Worm (Caenorhabditis elegans) whole organism, young adult: ENCODE data around the gene frpr-4.

Source experiments
- B0019.2 ChIP-seq: fragments of 200-800 bp; sonication (Bioruptor generic); conservative IDR thresholded peaks from 2 replicates; pipeline ENCODE4 v1.3.6; 2022; ENCODE audit warnings: missing genetic modification reagents, missing genetic modification characterization, missing compliant biosample characterization
- B0261.1 ChIP-seq: sonication (generic microtip); optimal IDR thresholded peaks from 2 replicates; lab custom pipeline; 2016; ENCODE audit warnings: mild to moderate bottlenecking, missing genetic modification characterization, moderate library complexity, missing compliant biosample characterization
- F10E7.11 ChIP-seq: sonication (generic microtip); optimal IDR thresholded peaks from 2 replicates; lab custom pipeline; 2017; ENCODE audit warnings: mild to moderate bottlenecking, missing genetic modification characterization, moderate library complexity, missing compliant biosample characterization
- F39B2.1 ChIP-seq: fragments of 200-800 bp; sonication (Bioruptor generic); IDR thresholded peaks from 2 replicates; pipeline ENCODE4 v1.3.6; 2022; ENCODE audit warnings: missing genetic modification reagents, missing genetic modification characterization, missing compliant biosample characterization
- F52B5.7 ChIP-seq: sonication (generic microtip); optimal IDR thresholded peaks from 2 replicates; lab custom pipeline; 2016; ENCODE audit warnings: mild to moderate bottlenecking, missing genetic modification characterization, missing compliant biosample characterization
- T26A5.8 ChIP-seq: sonication (generic microtip); optimal IDR thresholded peaks from 2 replicates; lab custom pipeline; 2016; ENCODE audit warnings: missing genetic modification characterization, missing compliant biosample characterization
- Y56A3A.18 ChIP-seq: fragments of 200-800 bp; sonication (Bioruptor generic); IDR thresholded peaks from 2 replicates; pipeline ENCODE4 v1.3.6; 2022; ENCODE audit warnings: missing genetic modification reagents, missing genetic modification characterization, missing compliant biosample characterization
- Y95B8A.8 ChIP-seq: fragments of 200-800 bp; sonication (Bioruptor generic); IDR thresholded peaks from 2 replicates; pipeline ENCODE4 v1.3.6; 2022; ENCODE audit warnings: missing genetic modification reagents, missing genetic modification characterization, missing compliant biosample characterization
- bed-2 ChIP-seq: fragments of 200-800 bp; sonication (Bioruptor generic); IDR thresholded peaks from 2 replicates; pipeline ENCODE4 v1.3.6; 2022; ENCODE audit warnings: missing genetic modification reagents, missing genetic modification characterization, missing compliant biosample characterization
- cebp-1 ChIP-seq, 2 experiments: fragments of 200-800 bp in 1 of 2; sonication (Bioruptor generic) in 1 of 2; sonication (generic microtip) in 1 of 2; IDR thresholded peaks in 1 of 2; optimal IDR thresholded peaks in 1 of 2; 2 replicates each; pipeline versions ENCODE4 v1.3.6 to Lab custom; 2017 to 2022; ENCODE audit warnings: missing compliant biosample characterization in 2 of 2, missing genetic modification characterization in 2 of 2, mild to moderate bottlenecking in 1 of 2, missing genetic modification reagents in 1 of 2, moderate library complexity in 1 of 2
- ceh-100 ChIP-seq: fragments of 200-800 bp; sonication (Bioruptor generic); IDR thresholded peaks from 2 replicates; pipeline ENCODE4 v1.3.6; 2022; ENCODE audit warnings: missing genetic modification reagents, missing genetic modification characterization, missing compliant biosample characterization
- ceh-58 ChIP-seq: fragments of 200-800 bp; sonication (Bioruptor generic); IDR thresholded peaks from 2 replicates; pipeline ENCODE4 v1.3.6; 2022; ENCODE audit warnings: missing genetic modification characterization, missing compliant biosample characterization
- die-1 ChIP-seq: sonication (generic microtip); optimal IDR thresholded peaks from 2 replicates; lab custom pipeline; 2016; ENCODE audit warnings: missing genotype, mild to moderate bottlenecking, missing genetic modification characterization, missing compliant biosample characterization
- dox-1 ChIP-seq: fragments of 200-800 bp; sonication (Bioruptor generic); IDR thresholded peaks from 2 replicates; pipeline ENCODE4 v1.3.6; 2022; ENCODE audit warnings: missing genetic modification reagents, missing genetic modification characterization, missing compliant biosample characterization
- efl-1 ChIP-seq: fragments of 150-350 bp; optimal IDR thresholded peaks from 2 replicates; lab custom pipeline; 2014; ENCODE audit warnings: missing biosample characterization, missing genetic modification reagents, missing genetic modification characterization
- egl-18 ChIP-seq: fragments of 200-800 bp; sonication (Bioruptor generic); IDR thresholded peaks from 2 replicates; pipeline ENCODE4 v1.3.6; 2022; ENCODE audit warnings: missing genetic modification reagents, missing genetic modification characterization, missing compliant biosample characterization
- egl-44 ChIP-seq: fragments of 200-800 bp; sonication (Bioruptor generic); IDR thresholded peaks from 2 replicates; pipeline ENCODE4 v1.3.6; 2022; ENCODE audit warnings: missing genetic modification reagents, missing genetic modification characterization, missing compliant biosample characterization
- egrh-3 ChIP-seq: fragments of 200-800 bp; sonication (Bioruptor generic); IDR thresholded peaks from 2 replicates; pipeline ENCODE4 v1.3.6; 2022; ENCODE audit warnings: missing genetic modification reagents, missing genetic modification characterization, missing compliant biosample characterization
- fkh-3 ChIP-seq: sonication (generic microtip); optimal IDR thresholded peaks from 2 replicates; lab custom pipeline; 2016; ENCODE audit warnings: mild to moderate bottlenecking, missing genetic modification characterization, missing compliant biosample characterization
- hlh-12 ChIP-seq: sonication (generic microtip); optimal IDR thresholded peaks from 2 replicates; lab custom pipeline; 2016; ENCODE audit warnings: missing genetic modification characterization, missing compliant biosample characterization
- hmg-20 ChIP-seq: fragments of 200-800 bp; sonication (Bioruptor generic); IDR thresholded peaks from 2 replicates; pipeline ENCODE4 v1.3.6; 2022; ENCODE audit warnings: missing genetic modification reagents, missing genetic modification characterization, missing compliant biosample characterization
- hrde-1 ChIP-seq: sonication (generic microtip); optimal IDR thresholded peaks from 2 replicates; lab custom pipeline; 2016; ENCODE audit warnings: missing genetic modification characterization, mild to moderate bottlenecking, missing compliant biosample characterization, moderate library complexity, missing genotype, missing genetic modification reagents, borderline replicate concordance
- lag-1 ChIP-seq: fragments of 200-800 bp; sonication (Bioruptor generic); IDR thresholded peaks from 2 replicates; pipeline ENCODE4 v1.3.6; 2022; ENCODE audit warnings: missing genetic modification reagents, missing genetic modification characterization, missing compliant biosample characterization
- let-607 ChIP-seq, 2 experiments: fragments of 200-800 bp in 1 of 2; sonication (Bioruptor generic) in 1 of 2; sonication (generic microtip) in 1 of 2; optimal IDR thresholded peaks; 2 replicates each; lab custom pipeline; 2016 to 2018; ENCODE audit warnings: mild to moderate bottlenecking in 2 of 2, missing compliant biosample characterization in 2 of 2, missing genetic modification characterization in 2 of 2, moderate library complexity in 2 of 2, missing genotype in 1 of 2
- lsl-1 ChIP-seq: fragments of 200-800 bp; sonication (Bioruptor generic); optimal IDR thresholded peaks from 2 replicates; lab custom pipeline; 2018; ENCODE audit warnings: mild to moderate bottlenecking, missing genetic modification characterization, moderate library complexity, missing compliant biosample characterization
- madf-10 ChIP-seq: sonication (generic microtip); optimal IDR thresholded peaks from 2 replicates; lab custom pipeline; 2016; ENCODE audit warnings: mild to moderate bottlenecking, missing genetic modification characterization, missing compliant biosample characterization
- mel-28 ChIP-seq: sonication (generic microtip); optimal IDR thresholded peaks from 2 replicates; lab custom pipeline; 2016; ENCODE audit warnings: borderline replicate concordance, mild to moderate bottlenecking, missing genetic modification characterization, missing compliant biosample characterization
- nhr-120 ChIP-seq: fragments of 200-800 bp; sonication (Bioruptor generic); IDR thresholded peaks from 2 replicates; pipeline ENCODE4 v1.3.6; 2022; ENCODE audit warnings: missing genetic modification characterization, missing compliant biosample characterization
- nhr-80 ChIP-seq: sonication (generic microtip); optimal IDR thresholded peaks from 2 replicates; lab custom pipeline; 2016; ENCODE audit warnings: missing genetic modification characterization, missing compliant biosample characterization
- rec-8 ChIP-seq, 2 experiments: sonication (generic microtip); optimal IDR thresholded peaks; 2 replicates each; lab custom pipeline; 2016; ENCODE audit warnings: mild to moderate bottlenecking in 2 of 2, missing genetic modification characterization in 2 of 2, missing genetic modification reagents in 2 of 2, missing genotype in 2 of 2, missing biosample characterization in 1 of 2, missing compliant biosample characterization in 1 of 2, moderate library complexity in 1 of 2
- snpc-1.1 ChIP-seq: sonication (generic microtip); optimal IDR thresholded peaks from 2 replicates; lab custom pipeline; 2017; ENCODE audit warnings: missing genetic modification characterization, mild to moderate bottlenecking, missing compliant biosample characterization, antibody characterized with exemption, moderate library complexity, missing genotype, missing genetic modification reagents; ENCODE audit not compliant: insufficient read depth
- snpc-4 ChIP-seq, 5 experiments: fragments of 150-350 bp in 1 of 5; sonication (generic microtip) in 4 of 5; optimal IDR thresholded peaks; 2 replicates each; lab custom pipeline; 2014 to 2018; ENCODE audit warnings: missing genetic modification characterization in 5 of 5, missing biosample characterization in 3 of 5, antibody characterized with exemption in 2 of 5, mild to moderate bottlenecking in 2 of 5, missing compliant biosample characterization in 2 of 5, missing genotype in 2 of 5, moderate library complexity in 2 of 5, missing genetic modification reagents in 1 of 5
- sptf-2 ChIP-seq: fragments of 200-800 bp; sonication (Bioruptor generic); optimal IDR thresholded peaks from 2 replicates; lab custom pipeline; 2018; ENCODE audit warnings: mild to moderate bottlenecking, missing genetic modification characterization, missing compliant biosample characterization
- tbx-9 ChIP-seq: sonication (generic microtip); optimal IDR thresholded peaks from 2 replicates; lab custom pipeline; 2016; ENCODE audit warnings: borderline replicate concordance, missing genetic modification characterization, inconsistent platforms, missing compliant biosample characterization
- tlf-1 ChIP-seq: fragments of 200-800 bp; sonication (Bioruptor generic); optimal IDR thresholded peaks from 2 replicates; lab custom pipeline; 2018; ENCODE audit warnings: mild to moderate bottlenecking, missing genetic modification characterization, missing compliant biosample characterization
- unc-62 ChIP-seq: fragments of 150-350 bp; optimal IDR thresholded peaks from 2 replicates; lab custom pipeline; 2014; ENCODE audit warnings: missing biosample characterization, missing genetic modification reagents, missing genetic modification characterization
- zfh-2 ChIP-seq: fragments of 200-800 bp; sonication (Bioruptor generic); conservative IDR thresholded peaks from 2 replicates; pipeline ENCODE4 v1.3.6; 2022; ENCODE audit warnings: missing genetic modification reagents, missing genetic modification characterization, missing compliant biosample characterization
- ztf-6 ChIP-seq: fragments of 200-800 bp; sonication (Bioruptor generic); IDR thresholded peaks from 2 replicates; pipeline ENCODE4 v1.3.6; 2022; ENCODE audit warnings: missing genetic modification reagents, missing genetic modification characterization, missing compliant biosample characterization

The frpr-4 gene

DNA sequence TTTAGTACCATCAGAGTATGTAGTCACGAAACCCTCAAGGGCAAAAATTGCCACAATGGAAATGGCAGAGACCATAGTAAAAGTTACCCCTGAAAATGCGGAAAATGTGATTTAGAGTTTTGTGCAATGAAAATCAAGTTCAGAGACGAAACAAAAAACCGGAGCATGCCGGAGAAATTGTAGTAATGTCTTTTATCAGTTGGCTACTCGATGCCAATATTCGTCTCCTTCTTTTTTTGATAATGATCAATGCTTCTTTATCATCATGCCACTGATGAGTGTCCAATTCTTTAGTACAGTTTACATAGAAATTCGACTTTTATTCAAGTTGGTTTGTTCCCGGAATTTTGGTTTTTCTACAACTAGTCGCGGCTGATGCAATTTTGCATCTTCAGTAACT, 19.6 kb downstream of the frpr-4 start, which contains the start of gene pho-1:
Gene pho-1, minus strand, starts transcription at position 89 of the 400 bp plus-strand sequence.
- TF ChIP-seq bed-2 (GFP tag; lab: Robert Waterston, UW) (no peak), nhr-80 (tag; lab: Kevin White, UChicago) (peak; percentile 66)

DNA sequence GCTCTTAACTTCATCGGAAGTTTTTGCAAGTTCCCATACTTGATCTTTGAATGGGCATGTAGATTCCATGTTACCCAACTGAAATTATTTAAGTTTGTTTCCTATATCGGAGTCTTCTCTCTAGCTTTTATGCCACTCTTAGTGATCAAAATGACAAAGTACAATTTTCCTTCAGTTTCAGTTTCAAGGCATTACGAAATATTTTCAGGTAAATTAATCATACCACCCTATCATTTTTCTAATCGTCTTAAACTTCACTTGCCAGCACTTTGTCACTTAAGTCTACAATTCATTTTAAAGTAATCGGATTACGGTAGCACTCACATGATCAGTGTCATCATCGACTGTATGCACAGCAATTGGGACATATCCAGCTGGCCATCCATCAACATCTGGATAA, 20.6 kb downstream of the frpr-4 start:
- TF ChIP-seq snpc-1.1, result no peak
- TF ChIP-seq cebp-1 (GFP tag; IDR thresholded peaks at IDR 0.05; lab: Robert Waterston, UW), result no peak
- TF ChIP-seq cebp-1 (tag; optimal IDR thresholded peaks at IDR 0.05; lab: Kevin White, UChicago), result peak; percentile 74
- no peak for TF ChIP-seq ceh-100 (GFP tag; lab: Robert Waterston, UW)
- TF ChIP-seq nhr-80 (tag; lab: Kevin White, UChicago), result peak; percentile 52

DNA sequence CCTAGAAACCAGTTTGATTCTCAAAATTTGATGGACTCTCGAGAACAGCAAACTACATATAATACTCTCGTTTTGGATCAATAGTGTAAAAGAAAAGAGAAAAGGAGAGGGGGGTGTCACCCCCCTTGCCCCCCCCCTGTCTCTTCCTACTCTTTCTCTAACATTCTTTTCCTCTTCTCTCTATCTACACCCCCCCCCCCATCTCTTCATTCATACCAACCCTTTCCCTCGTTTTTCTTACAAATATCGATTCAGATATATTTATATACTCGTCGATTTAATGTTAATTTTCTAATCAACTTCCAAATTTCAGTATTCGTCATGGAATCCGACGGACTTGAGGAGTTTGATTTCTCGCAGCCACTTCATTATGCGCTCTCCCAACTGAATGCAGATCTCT, 24.2 kb downstream of the frpr-4 start, which contains the start of gene EGAP2.1:
Gene EGAP2.1, plus strand, starts transcription at position 301 of the 400 bp plus-strand sequence.
- TF ChIP-seq Y56A3A.18 (GFP tag; lab: Robert Waterston, UW) (no peak), tlf-1 (GFP tag; lab: Kevin White, UChicago) (no peak), rec-8 (tag; optimal IDR thresholded peaks at IDR 0.05; lab: Kevin White, UChicago) (no peak), ceh-58 (GFP tag; lab: Robert Waterston, UW) (no peak), sptf-2 (GFP tag; lab: Kevin White, UChicago) (no peak), fkh-3 (tag; lab: Kevin White, UChicago) (no peak), bed-2 (GFP tag; lab: Robert Waterston, UW) (no peak), T26A5.8 (tag; lab: Kevin White, UChicago) (no peak), Y95B8A.8 (GFP tag; lab: Robert Waterston, UW) (no peak), ztf-6 (GFP tag; lab: Robert Waterston, UW) (no peak), egl-44 (GFP tag; lab: Robert Waterston, UW) (no peak), dox-1 (no peak), B0019.2 (GFP tag; lab: Robert Waterston, UW) (no peak), lsl-1 (GFP tag; lab: Kevin White, UChicago) (no peak), tbx-9 (tag; lab: Kevin White, UChicago) (no peak), madf-10 (tag; lab: Kevin White, UChicago) (no peak), F10E7.11 (tag; lab: Kevin White, UChicago) (no peak)

DNA sequence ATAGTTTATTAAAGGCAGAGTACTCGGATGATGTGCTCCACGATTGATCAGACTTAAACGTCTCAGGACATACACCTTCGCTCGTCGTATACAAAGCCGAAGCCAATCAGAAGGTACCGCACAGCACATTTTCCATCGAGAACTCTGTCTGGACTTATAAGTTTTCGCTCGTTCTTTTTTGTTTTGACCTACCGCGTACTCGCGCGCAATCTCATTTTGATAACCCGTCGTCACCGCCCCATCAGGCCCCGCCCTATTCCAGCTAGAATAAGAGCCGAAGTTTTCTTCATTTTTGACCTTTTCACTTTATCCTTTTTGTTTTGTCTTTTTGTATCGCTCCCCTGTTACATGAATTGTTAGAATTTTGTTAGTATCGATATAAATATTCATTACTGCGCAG, 25.7 kb downstream of the frpr-4 start, which contains the start of gene EGAP2.2:
Gene EGAP2.2, plus strand, starts transcription at position 301 of the 400 bp plus-strand sequence.
- no peak for TF ChIP-seq B0261.1
- 0 out of 2 replicates have a peak, but pooled peaks have one; percentile 50 for TF ChIP-seq egl-18 (GFP tag; lab: Robert Waterston, UW)

DNA sequence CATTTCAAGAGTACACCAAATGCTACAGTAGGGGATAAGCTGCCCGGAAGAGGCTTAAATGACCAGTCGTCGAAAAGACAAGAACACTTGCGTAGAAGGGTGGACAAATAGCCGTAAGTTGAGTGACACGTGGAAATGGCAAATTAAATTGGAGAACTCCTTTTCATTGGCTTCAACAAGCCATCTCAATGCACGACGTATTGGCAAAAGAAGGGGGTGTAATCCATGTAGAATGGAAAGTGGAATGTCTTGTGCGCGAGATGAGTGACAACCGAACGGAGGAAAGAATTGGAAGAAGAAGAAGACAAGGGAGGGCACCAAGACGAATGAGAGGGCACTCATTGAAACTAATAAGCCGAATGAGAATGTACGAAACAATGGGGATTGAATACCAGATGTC, 26.7 kb downstream of the frpr-4 start:
- TF ChIP-seq fkh-3 (tag; lab: Kevin White, UChicago) (no peak), F52B5.7 (tag; lab: Kevin White, UChicago) (no peak), let-607 (tag; optimal IDR thresholded peaks at IDR 0.05; lab: Kevin White, UChicago) (no peak), efl-1 (GFP tag; lab: Kevin White, UChicago) (no peak), unc-62 (GFP tag; lab: Kevin White, UChicago) (no peak), lag-1 (GFP tag; lab: Robert Waterston, UW) (no peak), mel-28 (no peak), F39B2.1 (no peak), hmg-20 (no peak), egrh-3 (GFP tag; lab: Robert Waterston, UW) (no peak), nhr-120 (no peak), zfh-2 (GFP tag; lab: Robert Waterston, UW) (no peak), die-1 (no peak), hlh-12 (tag; lab: Kevin White, UChicago) (no peak), madf-10 (tag; lab: Kevin White, UChicago) (no peak), snpc-4 (GFP tag; optimal IDR thresholded peaks at IDR 0.05; lab: Kevin White, UChicago) (no peak), snpc-4 (tag; optimal IDR thresholded peaks at IDR 0.05; lab: Kevin White, UChicago) (no peak), hrde-1 (no peak), rec-8 (tag; optimal IDR thresholded peaks at IDR 0.05; lab: Kevin White, UChicago) (no peak)
